Fruit fly (Drosophila melanogaster): ENCODE data around the gene CG14073.

CG14073 gene

DNA sequence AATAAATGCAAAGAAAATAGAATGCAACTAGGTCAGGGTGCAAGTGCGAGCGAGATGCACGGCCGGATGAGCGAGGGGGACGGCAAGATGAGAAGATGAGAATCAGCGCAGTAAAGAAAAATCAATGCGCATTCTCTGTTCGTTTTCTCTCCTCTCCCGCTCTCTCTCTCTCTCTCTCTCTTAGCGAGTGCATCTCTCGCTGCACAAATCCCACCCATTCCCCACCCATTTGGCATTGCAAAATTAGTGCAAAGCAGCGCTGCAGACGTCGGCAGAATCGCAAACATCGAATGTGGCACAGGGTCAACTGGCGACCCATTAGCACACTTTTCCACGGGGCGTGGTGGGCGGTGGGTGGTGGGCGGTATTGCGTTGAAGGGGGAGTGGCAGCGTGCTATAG is 27.6 kb downstream of the CG14073 start:
- TF ChIP-seq EcR (GFP tag; optimal IDR thresholded peaks at IDR 0.05) (no peak), CG8478 (optimal IDR thresholded peaks at IDR 0.05) (no peak), pan (optimal IDR thresholded peaks at IDR 0.05) (no peak), usp (GFP tag; optimal IDR thresholded peaks at IDR 0.05) (no peak), psq (optimal IDR thresholded peaks at IDR 0.05) (no peak), Dll (optimal IDR thresholded peaks at IDR 0.05) (no peak)

DNA sequence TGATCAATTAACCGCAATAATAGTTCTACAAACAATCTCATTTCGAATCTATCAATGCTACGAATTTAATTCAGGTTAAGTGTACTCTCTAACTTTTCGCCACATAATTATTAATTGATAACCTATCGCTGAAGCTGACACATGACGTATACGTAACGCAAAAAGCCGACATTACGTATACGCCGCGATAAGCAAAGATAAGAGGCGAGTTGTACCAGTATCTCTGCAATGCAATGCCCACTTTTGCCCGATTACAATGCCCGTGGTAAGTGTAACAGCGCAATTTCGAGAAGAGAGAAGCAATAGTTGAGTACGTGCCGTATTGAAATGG is 28.5 kb downstream of the CG14073 start:
- TF ChIP-seq CG8478 (optimal IDR thresholded peaks at IDR 0.05) (no peak), psq (optimal IDR thresholded peaks at IDR 0.05) (no peak), usp (GFP tag; optimal IDR thresholded peaks at IDR 0.05) (no peak), EcR (GFP tag; optimal IDR thresholded peaks at IDR 0.05) (no peak), pan (optimal IDR thresholded peaks at IDR 0.05) (no peak), Dll (optimal IDR thresholded peaks at IDR 0.05) (no peak)

DNA sequence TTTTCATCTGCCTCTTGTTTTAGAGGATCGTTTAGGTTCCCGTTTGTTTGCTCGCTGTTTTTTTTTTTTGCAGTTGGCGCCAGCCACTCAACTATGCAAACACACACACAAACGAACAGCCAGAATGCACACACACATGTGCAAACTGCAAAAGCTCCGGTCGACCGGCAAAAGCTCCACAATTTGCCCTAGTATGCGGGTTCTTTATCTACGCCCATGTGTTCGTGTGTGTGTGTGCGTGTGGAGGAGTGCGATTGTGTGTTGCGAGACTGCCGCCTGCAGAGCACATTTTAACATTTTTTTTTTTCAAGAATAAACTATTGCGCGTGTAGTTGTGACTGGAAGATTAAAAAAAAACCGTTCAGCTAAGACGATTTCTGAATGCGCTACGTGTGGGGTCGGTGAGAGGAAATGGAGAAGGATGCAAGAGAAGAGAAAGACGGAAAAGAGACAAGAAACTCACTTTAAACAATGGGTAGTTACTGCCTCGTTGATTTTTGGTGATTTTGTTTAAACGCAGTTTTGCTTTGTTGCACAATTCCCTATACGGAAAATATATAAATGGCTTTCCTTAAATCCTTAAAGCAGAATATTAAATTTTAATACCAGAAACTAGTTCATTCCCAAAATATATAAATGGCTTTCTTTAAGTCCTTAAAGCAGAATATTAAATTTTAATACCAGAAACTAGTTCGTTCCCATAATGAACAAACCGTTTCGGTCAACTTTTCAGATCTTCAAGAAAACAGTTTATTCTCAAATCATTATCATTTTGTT is 29.1 kb downstream of the CG14073 start:
- no peak for TF ChIP-seq CG8478 (optimal IDR thresholded peaks at IDR 0.05)
- TF ChIP-seq pan (optimal IDR thresholded peaks at IDR 0.05) = no peak
- no peak for TF ChIP-seq EcR (GFP tag; optimal IDR thresholded peaks at IDR 0.05)
- TF ChIP-seq psq (optimal IDR thresholded peaks at IDR 0.05) = no peak

DNA sequence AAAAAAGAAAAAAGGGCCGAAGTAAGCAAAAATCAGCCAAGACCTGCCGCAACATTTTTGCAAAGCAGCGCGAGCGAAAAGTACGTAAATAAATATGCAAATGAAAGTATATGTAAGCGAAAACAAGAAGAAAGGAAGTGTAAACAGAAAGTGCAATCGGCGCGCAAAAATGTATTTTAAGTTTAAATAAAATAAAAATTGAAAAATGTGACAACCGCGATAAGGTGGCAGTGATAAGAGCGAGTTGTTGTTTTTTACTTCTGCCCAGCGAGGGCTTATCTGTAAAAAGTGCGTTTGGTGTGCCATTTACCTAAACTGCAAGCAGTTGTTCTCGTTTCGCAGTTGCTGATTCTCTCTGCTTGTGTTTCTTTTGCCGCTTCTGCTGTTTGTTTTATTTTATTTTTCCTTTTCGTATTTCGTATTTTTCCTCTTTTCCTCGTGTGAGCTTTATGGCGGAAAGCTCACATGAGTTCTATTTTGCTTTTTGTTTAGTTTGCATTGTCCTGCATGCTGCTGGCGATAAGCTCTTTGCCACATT is 29.8 kb downstream of the CG14073 start:
- TF ChIP-seq usp (GFP tag; optimal IDR thresholded peaks at IDR 0.05) (no peak), Dll (optimal IDR thresholded peaks at IDR 0.05) (no peak), pan (optimal IDR thresholded peaks at IDR 0.05) (no peak), psq (optimal IDR thresholded peaks at IDR 0.05) (no peak), CG8478 (optimal IDR thresholded peaks at IDR 0.05) (no peak), EcR (GFP tag; optimal IDR thresholded peaks at IDR 0.05) (no peak)

dm6 chr3L:18789203-18790018 is 31.1 kb downstream of the CG14073 start:
- TF ChIP-seq psq (optimal IDR thresholded peaks at IDR 0.05) = no peak
- TF ChIP-seq pan (optimal IDR thresholded peaks at IDR 0.05) = no peak

DNA sequence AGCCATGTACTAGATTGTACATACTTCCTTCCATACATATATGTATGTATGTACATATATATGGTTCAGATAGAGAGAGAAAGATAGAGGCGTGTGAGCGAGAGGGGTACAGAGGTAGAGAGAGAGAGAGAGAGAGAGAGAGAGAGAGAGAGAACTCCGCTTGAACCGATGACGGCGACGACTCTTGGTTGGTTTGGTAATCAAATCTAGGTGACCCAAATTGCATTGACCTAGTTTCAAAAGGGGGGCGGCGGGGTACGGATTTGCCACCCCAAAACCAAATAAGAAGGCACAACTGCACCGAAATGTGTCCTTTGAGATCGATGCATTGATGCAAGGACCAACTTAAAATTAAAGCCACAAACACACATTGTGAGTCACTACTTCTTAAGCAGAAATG is 32.6 kb downstream of the CG14073 start:
- TF ChIP-seq psq (optimal IDR thresholded peaks at IDR 0.05) (no peak), Dll (optimal IDR thresholded peaks at IDR 0.05) (no peak), EcR (GFP tag; optimal IDR thresholded peaks at IDR 0.05) (no peak), pan (optimal IDR thresholded peaks at IDR 0.05) (no peak), usp (GFP tag; optimal IDR thresholded peaks at IDR 0.05) (no peak), CG8478 (optimal IDR thresholded peaks at IDR 0.05) (no peak)

DNA sequence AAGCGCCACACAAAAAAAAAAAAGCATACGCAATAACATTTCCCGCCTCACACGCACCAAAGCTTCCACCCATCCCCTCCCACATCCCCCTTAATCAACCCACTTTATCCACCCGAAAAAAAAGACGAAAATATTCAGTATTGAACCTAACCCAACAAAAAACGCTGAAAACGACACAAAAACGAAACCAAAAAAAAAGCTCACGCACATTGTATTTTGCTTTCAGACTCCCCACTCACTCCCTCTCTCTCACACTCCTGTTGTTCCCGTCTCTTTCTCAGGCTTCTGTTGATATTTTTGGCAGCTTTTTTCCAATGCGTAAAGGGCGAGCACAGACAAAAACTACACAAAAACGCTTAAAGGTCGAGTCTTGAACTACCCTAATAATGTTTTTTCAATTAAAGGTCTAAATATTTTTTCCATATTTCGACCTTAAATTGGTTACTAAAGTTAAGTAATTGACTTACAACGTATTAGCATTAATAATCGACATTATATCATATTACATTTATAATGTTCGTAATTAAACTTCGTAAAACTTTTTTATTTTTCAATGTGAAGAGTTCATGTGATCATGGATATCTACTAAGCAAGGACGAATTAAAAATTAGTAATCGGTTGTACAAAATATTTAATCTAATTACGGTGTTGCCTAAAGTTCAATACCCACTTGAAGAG is 33.9 kb downstream of the CG14073 start:
- TF ChIP-seq CG8478 (optimal IDR thresholded peaks at IDR 0.05) (no peak), EcR (GFP tag; optimal IDR thresholded peaks at IDR 0.05) (no peak), psq (optimal IDR thresholded peaks at IDR 0.05) (no peak), usp (GFP tag; optimal IDR thresholded peaks at IDR 0.05) (no peak), pan (optimal IDR thresholded peaks at IDR 0.05) (no peak), Dll (optimal IDR thresholded peaks at IDR 0.05) (no peak)

DNA sequence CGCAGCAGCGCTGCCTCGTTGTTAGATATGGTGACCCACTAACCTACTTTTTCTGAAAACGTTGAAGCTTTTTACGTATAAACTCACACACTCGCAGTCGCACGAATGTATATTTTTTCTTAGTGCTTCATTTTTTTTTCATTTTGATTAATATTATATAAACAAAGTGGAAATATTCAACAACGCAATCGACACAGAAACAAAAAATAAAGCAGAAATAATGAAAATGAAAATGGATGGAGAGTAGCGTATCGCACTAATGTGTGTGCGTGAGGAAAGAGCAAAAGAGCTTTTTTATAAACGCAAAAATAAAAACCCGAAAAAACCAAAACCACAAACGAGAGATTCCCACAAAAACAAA is 34.4 kb downstream of the CG14073 start:
- TF ChIP-seq psq (optimal IDR thresholded peaks at IDR 0.05) (no peak), pan (optimal IDR thresholded peaks at IDR 0.05) (no peak), EcR (GFP tag; optimal IDR thresholded peaks at IDR 0.05) (no peak), CG8478 (optimal IDR thresholded peaks at IDR 0.05) (no peak), usp (GFP tag; optimal IDR thresholded peaks at IDR 0.05) (no peak), Dll (optimal IDR thresholded peaks at IDR 0.05) (no peak)

DNA sequence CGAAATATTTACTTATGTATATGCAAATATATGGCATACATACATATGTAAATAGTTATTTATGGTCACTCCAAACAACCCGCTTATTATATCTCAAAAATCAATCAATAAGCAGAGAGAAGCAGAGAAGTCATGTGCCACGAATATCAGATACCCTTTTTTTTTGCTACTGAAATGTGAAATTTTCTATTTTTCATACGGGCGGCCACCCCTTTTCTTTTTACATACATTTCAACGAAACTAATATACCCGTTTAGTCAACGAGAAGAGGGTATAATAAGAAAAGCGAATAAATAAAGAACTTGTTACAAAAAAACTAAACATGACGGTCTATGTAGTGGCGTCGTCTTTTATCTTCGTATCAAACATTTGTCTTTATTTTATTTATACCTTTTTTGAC is 35.9 kb downstream of the CG14073 start:
- TF ChIP-seq Dll (optimal IDR thresholded peaks at IDR 0.05) (no peak), CG8478 (optimal IDR thresholded peaks at IDR 0.05) (no peak), psq (optimal IDR thresholded peaks at IDR 0.05) (no peak), EcR (GFP tag; optimal IDR thresholded peaks at IDR 0.05) (no peak), pan (optimal IDR thresholded peaks at IDR 0.05) (no peak)

- TF ChIP-seq pan (optimal IDR thresholded peaks at IDR 0.05) = no peak
- no peak for TF ChIP-seq CG8478 (optimal IDR thresholded peaks at IDR 0.05)
- no peak for TF ChIP-seq Dll (optimal IDR thresholded peaks at IDR 0.05)
- no peak for TF ChIP-seq usp (GFP tag; optimal IDR thresholded peaks at IDR 0.05)
- no peak for TF ChIP-seq EcR (GFP tag; optimal IDR thresholded peaks at IDR 0.05)
- TF ChIP-seq psq (optimal IDR thresholded peaks at IDR 0.05) = no peak
Observed at dm6 chr3L:18783544-18783943, 36.9 kb downstream of the CG14073 start.

- TF ChIP-seq pan (optimal IDR thresholded peaks at IDR 0.05) = no peak
- TF ChIP-seq Dll (optimal IDR thresholded peaks at IDR 0.05) = no peak
- TF ChIP-seq usp (GFP tag; optimal IDR thresholded peaks at IDR 0.05) = no peak
- no peak for TF ChIP-seq psq (optimal IDR thresholded peaks at IDR 0.05)
- no peak for TF ChIP-seq CG8478 (optimal IDR thresholded peaks at IDR 0.05)
- no peak for TF ChIP-seq EcR (GFP tag; optimal IDR thresholded peaks at IDR 0.05)
Observed at dm6 chr3L:18782653-18783052, 37.8 kb downstream of the CG14073 start.

All from whole organism.